Worm (Caenorhabditis elegans): ENCODE measurements around the gene try-5.

The try-5 gene

DNA sequence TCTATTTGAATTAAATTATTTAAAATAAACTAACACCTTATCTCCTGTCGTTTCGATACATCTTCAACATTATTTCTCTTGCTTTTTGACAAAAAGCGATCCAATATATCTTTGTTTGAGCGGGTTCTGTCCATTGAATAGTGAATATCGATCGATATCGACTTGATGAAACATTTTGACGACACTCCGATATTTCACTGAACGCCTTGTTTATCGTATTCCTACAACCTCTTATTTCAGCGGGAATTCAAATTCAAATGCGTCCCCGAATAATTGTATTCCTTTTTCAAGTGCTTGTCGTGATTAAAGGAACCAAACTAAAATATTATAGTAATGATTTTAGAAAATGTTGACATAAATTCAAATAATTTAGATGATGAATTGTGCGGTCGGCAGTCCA is at the start of gene try-5, which contains the start of gene K07B1.7:
Gene try-5 (plus strand): TSS at position 241 of the 400 bp plus-strand sequence.
Gene K07B1.7 (minus strand): TSS at position 159 of the 400 bp plus-strand sequence.
- TF ChIP-seq tab-1 (GFP tag; IDR thresholded peaks at IDR 0.05): no peak
- no peak for TF ChIP-seq flt-1 (GFP tag; IDR thresholded peaks at IDR 0.05)
- peak; percentile 91 for TF ChIP-seq T22C8.4 (GFP tag; IDR thresholded peaks at IDR 0.05)
- no peak for TF ChIP-seq ztf-23 (GFP tag; IDR thresholded peaks at IDR 0.05)
- no peak for TF ChIP-seq cog-1 (tag; optimal IDR thresholded peaks at IDR 0.05)

DNA sequence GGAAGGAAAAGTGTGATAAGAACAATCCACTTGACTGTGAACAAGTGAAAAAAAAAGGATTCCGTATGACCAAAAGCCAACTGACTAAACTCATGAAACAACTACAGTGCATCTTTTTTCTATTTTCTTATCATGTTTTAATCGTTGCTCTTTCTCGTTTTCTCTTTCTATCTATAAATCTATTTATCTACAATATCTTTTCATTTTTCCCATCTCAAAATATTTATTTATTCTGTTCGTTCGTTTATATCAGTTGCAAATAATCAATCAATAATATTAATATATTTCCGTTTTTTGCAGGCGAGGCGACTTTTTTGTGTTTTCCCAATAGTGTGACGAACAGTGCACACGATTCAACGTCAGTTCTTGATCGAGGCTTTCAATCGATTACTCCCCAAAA is 49.5 kb upstream of the try-5 start, which contains the start of gene F44A2.5:
Gene F44A2.5 (plus strand): TSS at position 301 of the 400 bp plus-strand sequence.
- TF ChIP-seq med-1 (GFP tag; optimal IDR thresholded peaks at IDR 0.05; ENCODE audit: insufficient read depth) (no peak), ztf-23 (GFP tag; IDR thresholded peaks at IDR 0.05) (no peak), ztf-29 (GFP tag; IDR thresholded peaks at IDR 0.05) (no peak), T22C8.4 (GFP tag; IDR thresholded peaks at IDR 0.05) (no peak)

DNA sequence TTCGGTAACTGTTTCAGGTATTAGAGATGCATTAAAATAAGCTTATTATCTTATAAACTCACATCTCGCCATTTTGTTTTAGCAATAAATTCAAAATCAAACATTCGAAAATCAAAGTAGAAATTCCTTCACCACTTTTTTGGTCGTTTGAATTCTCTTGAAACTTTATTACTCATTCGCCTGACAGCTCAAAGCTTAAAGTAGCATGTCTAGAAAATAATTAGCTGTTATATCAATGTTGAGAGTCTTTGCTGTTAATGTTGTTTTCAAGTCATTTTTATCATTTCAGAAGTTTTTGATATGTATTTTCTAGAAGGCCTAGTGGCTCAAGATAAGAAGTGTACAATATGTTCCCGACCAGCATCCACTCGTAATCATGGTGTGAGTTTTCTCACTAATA is 43.8 kb upstream of the try-5 start, which contains the start of gene nhr-39:
Gene nhr-39 (plus strand): TSS at position 301 of the 400 bp plus-strand sequence.
- TF ChIP-seq ztf-23 (GFP tag; IDR thresholded peaks at IDR 0.05) (no peak), flt-1 (GFP tag; IDR thresholded peaks at IDR 0.05) (no peak), T22C8.4 (GFP tag; IDR thresholded peaks at IDR 0.05) (no peak), klf-2 (GFP tag; conservative IDR thresholded peaks at IDR 0.05) (no peak), ref-1 (GFP tag; conservative IDR thresholded peaks at IDR 0.05) (no peak), tab-1 (GFP tag; IDR thresholded peaks at IDR 0.05) (no peak), ztf-29 (GFP tag; IDR thresholded peaks at IDR 0.05) (no peak), cog-1 (tag; optimal IDR thresholded peaks at IDR 0.05) (no peak), med-1 (GFP tag; optimal IDR thresholded peaks at IDR 0.05; ENCODE audit: insufficient read depth) (no peak)

- TF ChIP-seq ztf-23 (GFP tag; IDR thresholded peaks at IDR 0.05) (no peak), tab-1 (GFP tag; IDR thresholded peaks at IDR 0.05) (no peak), cog-1 (tag; optimal IDR thresholded peaks at IDR 0.05) (no peak), med-1 (GFP tag; optimal IDR thresholded peaks at IDR 0.05; ENCODE audit: insufficient read depth) (no peak), flt-1 (GFP tag; IDR thresholded peaks at IDR 0.05) (no peak), T22C8.4 (GFP tag; IDR thresholded peaks at IDR 0.05) (no peak), ztf-29 (GFP tag; IDR thresholded peaks at IDR 0.05) (no peak), ref-1 (GFP tag; conservative IDR thresholded peaks at IDR 0.05) (no peak), klf-2 (GFP tag; conservative IDR thresholded peaks at IDR 0.05) (no peak)
Observed at ce11 chrV:9305116-9305515, 41.7 kb upstream of the try-5 start, which contains the start of gene F44A2.3. F44A2.3 (plus strand) TSS chrV:9305416.

ce11 chrV:9312377-9312776 is 34.5 kb upstream of the try-5 start:
- TF ChIP-seq ztf-23 (GFP tag; IDR thresholded peaks at IDR 0.05) (no peak), klf-2 (GFP tag; conservative IDR thresholded peaks at IDR 0.05) (no peak), med-1 (GFP tag; optimal IDR thresholded peaks at IDR 0.05; ENCODE audit: insufficient read depth) (no peak), ztf-29 (GFP tag; IDR thresholded peaks at IDR 0.05) (no peak), ref-1 (GFP tag; conservative IDR thresholded peaks at IDR 0.05) (no peak), tab-1 (GFP tag; IDR thresholded peaks at IDR 0.05) (no peak), cog-1 (tag; optimal IDR thresholded peaks at IDR 0.05) (no peak), flt-1 (GFP tag; IDR thresholded peaks at IDR 0.05) (no peak), T22C8.4 (GFP tag; IDR thresholded peaks at IDR 0.05) (no peak)

DNA sequence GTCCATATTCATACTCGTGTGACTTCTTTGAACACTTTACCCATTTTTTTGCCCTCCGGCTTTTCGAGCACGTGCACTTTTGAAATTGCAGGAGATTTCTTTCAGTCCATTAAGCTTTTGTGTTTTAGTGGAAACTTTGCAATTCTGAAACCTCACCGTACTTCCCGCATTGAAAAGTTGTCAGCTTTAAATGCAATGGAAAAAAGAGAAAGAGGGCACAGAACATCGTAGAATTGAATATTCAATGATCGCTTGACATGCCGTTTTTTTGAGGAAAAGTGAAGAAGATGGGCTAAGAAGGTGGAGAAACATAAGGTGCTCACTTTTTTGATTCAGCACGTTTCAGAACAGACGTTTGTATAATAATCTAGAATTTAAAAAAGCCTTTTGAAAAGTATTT is 32.4 kb upstream of the try-5 start:
- no peak for TF ChIP-seq flt-1 (GFP tag; IDR thresholded peaks at IDR 0.05)
- TF ChIP-seq med-1 (GFP tag; optimal IDR thresholded peaks at IDR 0.05; ENCODE audit: insufficient read depth): no peak
- no peak for TF ChIP-seq klf-2 (GFP tag; conservative IDR thresholded peaks at IDR 0.05)
- TF ChIP-seq cog-1 (tag; optimal IDR thresholded peaks at IDR 0.05): no peak
- TF ChIP-seq tab-1 (GFP tag; IDR thresholded peaks at IDR 0.05): no peak
- no peak for TF ChIP-seq T22C8.4 (GFP tag; IDR thresholded peaks at IDR 0.05)
- TF ChIP-seq ztf-29 (GFP tag; IDR thresholded peaks at IDR 0.05): no peak
- no peak for TF ChIP-seq ref-1 (GFP tag; conservative IDR thresholded peaks at IDR 0.05)
- no peak for TF ChIP-seq ztf-23 (GFP tag; IDR thresholded peaks at IDR 0.05)

DNA sequence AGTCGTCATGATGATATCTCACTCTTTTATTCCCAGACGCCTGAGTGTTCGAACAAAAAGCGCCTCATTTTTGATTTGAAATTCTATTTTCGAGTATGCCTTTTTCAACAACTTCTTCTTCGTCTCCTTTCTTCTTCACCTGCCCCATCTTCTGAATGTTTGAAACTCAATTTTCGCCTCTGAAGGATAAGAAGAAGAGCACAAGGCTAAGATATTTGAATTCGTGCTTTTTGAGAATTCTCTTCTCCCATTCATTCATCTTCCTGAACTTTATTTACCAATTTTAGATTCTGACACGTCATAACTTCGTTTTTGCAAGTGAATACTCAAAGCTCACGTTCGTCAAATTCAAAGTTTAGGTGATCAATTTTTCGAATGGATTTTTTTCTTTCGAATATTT is 29.9 kb upstream of the try-5 start:
- TF ChIP-seq tab-1 (GFP tag; IDR thresholded peaks at IDR 0.05) (no peak), flt-1 (GFP tag; IDR thresholded peaks at IDR 0.05) (no peak), T22C8.4 (GFP tag; IDR thresholded peaks at IDR 0.05) (no peak), ref-1 (GFP tag; conservative IDR thresholded peaks at IDR 0.05) (no peak), med-1 (GFP tag; optimal IDR thresholded peaks at IDR 0.05; ENCODE audit: insufficient read depth) (no peak), ztf-29 (GFP tag; IDR thresholded peaks at IDR 0.05) (no peak), ztf-23 (GFP tag; IDR thresholded peaks at IDR 0.05) (no peak), klf-2 (GFP tag; conservative IDR thresholded peaks at IDR 0.05) (no peak), cog-1 (tag; optimal IDR thresholded peaks at IDR 0.05) (no peak)

ce11 chrV:9318046-9318445 is 28.8 kb upstream of the try-5 start, which contains the start of gene kvs-3:
kvs-3 (plus strand) TSS chrV:9318311.
- 0 out of 2 replicates have a peak, but pooled peaks have one; percentile 47 for TF ChIP-seq klf-2 (GFP tag; conservative IDR thresholded peaks at IDR 0.05)
- 0 out of 2 replicates have a peak, but pooled peaks have one; percentile 15 for TF ChIP-seq ref-1 (GFP tag; conservative IDR thresholded peaks at IDR 0.05)
- TF ChIP-seq T22C8.4 (GFP tag; IDR thresholded peaks at IDR 0.05): peak; percentile 63
- TF ChIP-seq ztf-29 (GFP tag; IDR thresholded peaks at IDR 0.05): no peak
- peak; percentile 26 for TF ChIP-seq med-1 (GFP tag; optimal IDR thresholded peaks at IDR 0.05; ENCODE audit: insufficient read depth)
- TF ChIP-seq flt-1 (GFP tag; IDR thresholded peaks at IDR 0.05): no peak
- peak; percentile 82 for TF ChIP-seq ztf-23 (GFP tag; IDR thresholded peaks at IDR 0.05)
- TF ChIP-seq tab-1 (GFP tag; IDR thresholded peaks at IDR 0.05): 0 out of 2 replicates have a peak, but pooled peaks have one; percentile 66
- no peak for TF ChIP-seq cog-1 (tag; optimal IDR thresholded peaks at IDR 0.05)

DNA sequence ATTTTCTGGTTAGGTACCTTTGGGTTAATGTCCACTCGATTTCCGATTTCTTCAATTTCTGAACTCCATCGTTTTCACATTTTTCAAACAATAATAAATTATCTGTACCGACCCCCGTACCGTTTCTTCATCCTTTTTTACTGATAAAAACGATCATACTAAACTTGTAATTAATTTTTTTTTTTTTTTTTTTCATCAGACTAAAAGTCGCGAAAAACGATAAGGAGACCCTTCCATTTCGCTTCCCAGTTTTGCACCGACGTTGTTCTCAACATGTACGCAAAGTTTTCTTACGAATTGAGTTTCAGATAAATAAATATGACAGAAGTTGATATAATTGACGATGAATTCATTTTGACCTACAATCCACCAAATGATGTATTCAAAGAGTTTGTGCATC is 25.7 kb upstream of the try-5 start, which contains the start of gene F44A2.7:
Gene F44A2.7 (plus strand): TSS at position 301 of the 400 bp plus-strand sequence.
- TF ChIP-seq tab-1 (GFP tag; IDR thresholded peaks at IDR 0.05) (no peak), flt-1 (GFP tag; IDR thresholded peaks at IDR 0.05) (no peak)

- TF ChIP-seq T22C8.4 (GFP tag; IDR thresholded peaks at IDR 0.05): no peak
- no peak for TF ChIP-seq flt-1 (GFP tag; IDR thresholded peaks at IDR 0.05)
Observed at ce11 chrV:9322886-9323285, 24.0 kb upstream of the try-5 start, which contains the start of gene tag-153. tag-153 (plus strand) TSS chrV:9323085.
